Fruit fly (Drosophila melanogaster): ENCODE data around the gene Rpn12R.

Gene Rpn12R

DNA sequence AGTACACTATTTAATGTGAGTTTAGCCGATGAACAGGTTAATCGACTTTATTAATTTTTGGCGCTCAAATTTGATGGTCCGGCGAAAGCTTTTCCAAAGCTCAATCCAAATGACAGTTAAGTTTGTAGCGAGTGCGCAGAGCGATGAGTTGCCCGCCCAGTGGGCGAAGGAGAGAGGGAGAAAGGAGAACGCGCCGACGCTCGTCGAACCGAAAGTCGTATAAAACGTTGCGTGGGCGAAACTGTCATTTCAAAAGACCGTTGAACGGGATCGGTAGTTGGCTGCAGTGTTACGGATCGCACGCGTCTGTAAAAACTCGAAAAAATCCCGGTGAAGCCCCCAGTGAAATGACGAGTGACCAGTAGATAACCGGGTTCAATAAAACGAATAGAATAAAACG is 50.3 kb downstream of the Rpn12R start, which contains the start of gene Zip71B (continued):
- no peak for TF ChIP-seq lab (GFP tag; optimal IDR thresholded peaks at IDR 0.05)
- TF ChIP-seq E2f2 (GFP tag; IDR thresholded peaks at IDR 0.05): peak; percentile 72
- TF ChIP-seq ftz-f1 (GFP tag; optimal IDR thresholded peaks at IDR 0.05): no peak
- peak; percentile 68 for TF ChIP-seq Dp (GFP tag; optimal IDR thresholded peaks at IDR 0.05)
- TF ChIP-seq CG15269 (tag; optimal IDR thresholded peaks at IDR 0.05): no peak
- TF ChIP-seq peb (GFP tag; IDR thresholded peaks at IDR 0.05): no peak
- TF ChIP-seq CG1832 (GFP tag; optimal IDR thresholded peaks at IDR 0.05): peak; percentile 39
- peak; percentile 17 for TF ChIP-seq CTCF (GFP tag; optimal IDR thresholded peaks at IDR 0.05)
- no peak for TF ChIP-seq CG17328 (GFP tag; IDR thresholded peaks at IDR 0.05)
- no peak for TF ChIP-seq caup (GFP tag; optimal IDR thresholded peaks at IDR 0.05; ENCODE audit: severe bottlenecking)
- no peak for TF ChIP-seq mld (GFP tag; IDR thresholded peaks at IDR 0.05; ENCODE audit: partially characterized antibody)
- 0 out of 2 replicates have a peak, but pooled peaks have one; percentile 5 for TF ChIP-seq ara (GFP tag; IDR thresholded peaks at IDR 0.05)
- TF ChIP-seq CG7963 (GFP tag; IDR thresholded peaks at IDR 0.05; ENCODE audit: partially characterized antibody): no peak
- TF ChIP-seq schlank (tag; optimal IDR thresholded peaks at IDR 0.05): no peak
- TF ChIP-seq Deaf1 (tag; optimal IDR thresholded peaks at IDR 0.05): peak; percentile 61
- peak in 1 of 2 experiments; percentile 28 for TF ChIP-seq Pdp1 (GFP tag; optimal IDR thresholded peaks at IDR 0.05)
- no peak for TF ChIP-seq CG14050 (GFP tag; IDR thresholded peaks at IDR 0.05)
- no peak for TF ChIP-seq CG15073 (GFP tag; optimal IDR thresholded peaks at IDR 0.05)
- no peak for TF ChIP-seq CG12104 (GFP tag; optimal IDR thresholded peaks at IDR 0.05)
- TF ChIP-seq CG12155 (GFP tag; optimal IDR thresholded peaks at IDR 0.05): peak; percentile 98
- no peak for TF ChIP-seq dmrt99B (tag; optimal IDR thresholded peaks at IDR 0.05)
- TF ChIP-seq CG6272 (GFP tag; IDR thresholded peaks at IDR 0.05): no peak
- no peak for TF ChIP-seq Side (GFP tag; optimal IDR thresholded peaks at IDR 0.05)
- no peak for TF ChIP-seq dm (GFP tag; optimal IDR thresholded peaks at IDR 0.05)
- no peak for TF ChIP-seq en (GFP tag; optimal IDR thresholded peaks at IDR 0.05)
- TF ChIP-seq wor (GFP tag; IDR thresholded peaks at IDR 0.05): no peak
- peak; percentile 61 for TF ChIP-seq Myb (GFP tag; optimal IDR thresholded peaks at IDR 0.05)
- no peak for TF ChIP-seq H2.0 (GFP tag; IDR thresholded peaks at IDR 0.05)
- TF ChIP-seq Gsc (GFP tag; IDR thresholded peaks at IDR 0.05): no peak
- no peak for TF ChIP-seq Atf3 (GFP tag; optimal IDR thresholded peaks at IDR 0.05)
- TF ChIP-seq gcm2 (GFP tag; optimal IDR thresholded peaks at IDR 0.05): no peak
- TF ChIP-seq CG17361 (GFP tag; IDR thresholded peaks at IDR 0.05): no peak
- no peak for TF ChIP-seq HLH4C (GFP tag; IDR thresholded peaks at IDR 0.05; ENCODE audit: partially characterized antibody)
- 0 out of 3 replicates have a peak, but pooled peaks have one; percentile 56 for TF ChIP-seq CG2199 (GFP tag; IDR thresholded peaks at IDR 0.05)
- no peak for TF ChIP-seq nom (GFP tag; optimal IDR thresholded peaks at IDR 0.05)
- TF ChIP-seq CG3281 (GFP tag; optimal IDR thresholded peaks at IDR 0.05): no peak
- TF ChIP-seq croc (GFP tag; conservative IDR thresholded peaks at IDR 0.05): no peak
- no peak for TF ChIP-seq Sox100B (GFP tag; optimal IDR thresholded peaks at IDR 0.05)
- TF ChIP-seq ato (GFP tag; IDR thresholded peaks at IDR 0.05; ENCODE audit: partially characterized antibody): no peak
- peak; percentile 25 for TF ChIP-seq kay (GFP tag; optimal IDR thresholded peaks at IDR 0.05)
- no peak for TF ChIP-seq D19A (tag; optimal IDR thresholded peaks at IDR 0.05)
- no peak for TF ChIP-seq CG34422 (GFP tag; IDR thresholded peaks at IDR 0.05)
- peak; percentile 64; the same call in 2 of the 3 replicates for TF ChIP-seq sr (GFP tag; IDR thresholded peaks at IDR 0.05)
- no peak for TF ChIP-seq CG4820 (GFP tag; optimal IDR thresholded peaks at IDR 0.05)
- TF ChIP-seq CG13775 (GFP tag; optimal IDR thresholded peaks at IDR 0.05): no peak
- TF ChIP-seq vnd (GFP tag; IDR thresholded peaks at IDR 0.05; ENCODE audit: partially characterized antibody): no peak
- TF ChIP-seq CG14965 (GFP tag; optimal IDR thresholded peaks at IDR 0.05; ENCODE audit: borderline replicate concordance): no peak
- no peak for TF ChIP-seq danr (GFP tag; IDR thresholded peaks at IDR 0.05)
- TF ChIP-seq ase (GFP tag; IDR thresholded peaks at IDR 0.05): no peak
- TF ChIP-seq odd (GFP tag; optimal IDR thresholded peaks at IDR 0.05): no peak
- TF ChIP-seq stwl (tag; optimal IDR thresholded peaks at IDR 0.05): no peak
- no peak for TF ChIP-seq CG10462 (GFP tag; optimal IDR thresholded peaks at IDR 0.05)
